Fruit fly (Drosophila melanogaster): Measurements from ENCODE around the gene CG16734.

Gene CG16734

DNA sequence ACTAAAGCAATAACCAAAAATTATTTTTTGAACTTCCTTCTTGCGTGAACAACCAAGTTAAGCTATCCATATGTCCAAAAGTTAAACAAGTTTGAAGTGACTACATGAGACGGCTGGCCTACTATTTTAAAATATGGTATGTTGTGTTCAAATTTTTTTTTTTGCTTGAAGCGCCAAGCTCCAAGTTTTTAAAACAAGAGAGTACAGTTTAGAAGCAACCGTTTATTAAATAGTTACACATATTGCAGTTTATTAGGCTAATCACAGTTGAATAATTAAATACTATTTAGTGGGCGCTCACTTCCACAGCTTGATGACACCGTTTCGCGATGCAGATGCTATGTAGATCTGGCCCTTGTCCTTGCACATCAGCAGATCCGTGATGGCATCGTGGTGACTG, 14.3 kb upstream of the CG16734 start, which contains the start of gene D1:
Gene D1, minus strand, starts transcription at position 101 of the 400 bp plus-strand sequence.
- TF ChIP-seq CG14655 (GFP tag; optimal IDR thresholded peaks at IDR 0.05) (no peak), Snoo (tag; optimal IDR thresholded peaks at IDR 0.05) (no peak), Ets98B (GFP tag; IDR thresholded peaks at IDR 0.05) (no peak), Pif1A (GFP tag; optimal IDR thresholded peaks at IDR 0.05) (no peak), CG13204 (GFP tag; optimal IDR thresholded peaks at IDR 0.05) (no peak), CG8159 (tag; optimal IDR thresholded peaks at IDR 0.05) (no peak), CG34367 (tag; optimal IDR thresholded peaks at IDR 0.05) (no peak), gl (tag; optimal IDR thresholded peaks at IDR 0.05) (no peak), CG15710 (tag; optimal IDR thresholded peaks at IDR 0.05) (no peak), rn (GFP tag; IDR thresholded peaks at IDR 0.05) (no peak), CG8301 (tag; optimal IDR thresholded peaks at IDR 0.05) (no peak), CG17806 (tag; optimal IDR thresholded peaks at IDR 0.05) (no peak), CG32121 (GFP tag; IDR thresholded peaks at IDR 0.05) (no peak), fd96Ca (GFP tag; IDR thresholded peaks at IDR 0.05) (no peak), CG12605 (GFP tag; IDR thresholded peaks at IDR 0.05) (no peak), CG4496 (GFP tag; IDR thresholded peaks at IDR 0.05) (no peak), Pif1B (GFP tag; optimal IDR thresholded peaks at IDR 0.05) (no peak)

DNA sequence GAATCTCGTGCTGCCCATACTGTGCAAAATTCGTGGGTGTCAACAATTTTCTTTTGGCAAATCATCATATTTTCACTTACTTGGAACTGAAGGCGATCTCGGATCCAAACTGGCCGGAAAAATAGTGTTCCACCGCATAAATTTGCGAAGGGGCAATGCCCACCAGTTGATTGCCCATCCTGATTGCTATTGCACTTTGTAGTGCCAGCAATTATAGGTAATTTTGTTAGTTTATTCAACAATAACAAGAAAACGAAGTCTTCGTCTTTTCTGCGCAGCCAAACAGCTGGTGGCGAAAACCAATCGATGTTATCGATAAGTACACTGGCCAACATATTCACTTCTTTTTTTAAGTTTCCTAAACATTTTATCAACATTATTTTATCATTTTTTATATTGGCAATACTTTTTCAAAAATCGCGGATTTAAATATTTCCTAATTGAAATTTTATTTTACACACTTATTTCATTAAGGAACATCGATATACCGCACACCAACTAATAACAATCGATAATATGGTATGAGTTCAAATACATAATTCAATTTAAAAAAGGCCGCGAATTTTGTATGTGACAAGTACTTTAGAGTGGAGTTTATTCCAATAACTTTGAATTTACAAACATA, 9.2 kb upstream of the CG16734 start, which contains the start of gene Vps15:
Gene Vps15, minus strand, starts transcription at position 294 of the 625 bp plus-strand sequence.
- TF ChIP-seq CG14655 (GFP tag; optimal IDR thresholded peaks at IDR 0.05) (peak; percentile 43), gl (tag; optimal IDR thresholded peaks at IDR 0.05) (peak; percentile 24), Pif1A (GFP tag; optimal IDR thresholded peaks at IDR 0.05) (peak; percentile 35), CG32121 (GFP tag; IDR thresholded peaks at IDR 0.05) (peak; percentile 76), CG9948 (tag; optimal IDR thresholded peaks at IDR 0.05) (peak; percentile 55), Pif1B (GFP tag; optimal IDR thresholded peaks at IDR 0.05) (peak; percentile 35), D1 (tag; optimal IDR thresholded peaks at IDR 0.05) (peak; percentile 89), CG4496 (GFP tag; IDR thresholded peaks at IDR 0.05) (peak; percentile 80), CG34367 (tag; optimal IDR thresholded peaks at IDR 0.05) (peak; percentile 33), Snoo (tag; optimal IDR thresholded peaks at IDR 0.05) (peak; percentile 51), CG8301 (tag; optimal IDR thresholded peaks at IDR 0.05) (peak; percentile 57), CG10348 (GFP tag; IDR thresholded peaks at IDR 0.05) (no peak), rn (GFP tag; IDR thresholded peaks at IDR 0.05) (no peak), CG12605 (GFP tag; IDR thresholded peaks at IDR 0.05) (peak; percentile 16; the same call in 1 of the 2 replicates), fd96Ca (GFP tag; IDR thresholded peaks at IDR 0.05) (no peak), CG17806 (tag; optimal IDR thresholded peaks at IDR 0.05) (peak; percentile 69), Ets98B (GFP tag; IDR thresholded peaks at IDR 0.05) (peak; percentile 73), CG13204 (GFP tag; optimal IDR thresholded peaks at IDR 0.05) (no peak), CG8159 (tag; optimal IDR thresholded peaks at IDR 0.05) (peak; percentile 79), CG15710 (tag; optimal IDR thresholded peaks at IDR 0.05) (peak; percentile 65), EcR (GFP tag; optimal IDR thresholded peaks at IDR 0.05) (peak; percentile 48)

DNA sequence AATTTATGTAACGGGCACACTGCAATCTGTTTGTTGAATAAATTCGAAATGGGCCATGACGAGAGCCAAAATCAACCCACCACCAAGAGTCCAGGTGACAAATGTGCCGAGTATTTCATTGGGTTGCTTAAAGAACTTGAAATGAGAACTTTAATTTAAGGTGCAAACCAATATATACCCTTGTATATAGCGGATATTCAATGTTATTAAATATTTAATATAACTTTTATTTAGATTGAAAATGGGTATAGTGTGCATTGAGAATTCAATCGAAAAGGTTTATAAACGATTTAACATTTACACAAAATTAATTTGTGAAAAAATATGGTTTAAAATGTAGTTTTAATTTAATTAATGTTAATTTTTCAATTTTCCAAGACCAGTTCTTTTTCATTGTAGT, 8.5 kb upstream of the CG16734 start, which contains the start of gene CG8420:
Gene CG8420, plus strand, starts transcription at position 284 of the 400 bp plus-strand sequence.
- TF ChIP-seq CG15710 (tag; optimal IDR thresholded peaks at IDR 0.05), result no peak
- TF ChIP-seq CG8301 (tag; optimal IDR thresholded peaks at IDR 0.05), result no peak
- no peak for TF ChIP-seq CG4496 (GFP tag; IDR thresholded peaks at IDR 0.05)
- no peak for TF ChIP-seq EcR (GFP tag; optimal IDR thresholded peaks at IDR 0.05)
- no peak for TF ChIP-seq CG8159 (tag; optimal IDR thresholded peaks at IDR 0.05)
- no peak for TF ChIP-seq CG13204 (GFP tag; optimal IDR thresholded peaks at IDR 0.05)
- no peak for TF ChIP-seq Pif1A (GFP tag; optimal IDR thresholded peaks at IDR 0.05)
- no peak for TF ChIP-seq rn (GFP tag; IDR thresholded peaks at IDR 0.05)

DNA sequence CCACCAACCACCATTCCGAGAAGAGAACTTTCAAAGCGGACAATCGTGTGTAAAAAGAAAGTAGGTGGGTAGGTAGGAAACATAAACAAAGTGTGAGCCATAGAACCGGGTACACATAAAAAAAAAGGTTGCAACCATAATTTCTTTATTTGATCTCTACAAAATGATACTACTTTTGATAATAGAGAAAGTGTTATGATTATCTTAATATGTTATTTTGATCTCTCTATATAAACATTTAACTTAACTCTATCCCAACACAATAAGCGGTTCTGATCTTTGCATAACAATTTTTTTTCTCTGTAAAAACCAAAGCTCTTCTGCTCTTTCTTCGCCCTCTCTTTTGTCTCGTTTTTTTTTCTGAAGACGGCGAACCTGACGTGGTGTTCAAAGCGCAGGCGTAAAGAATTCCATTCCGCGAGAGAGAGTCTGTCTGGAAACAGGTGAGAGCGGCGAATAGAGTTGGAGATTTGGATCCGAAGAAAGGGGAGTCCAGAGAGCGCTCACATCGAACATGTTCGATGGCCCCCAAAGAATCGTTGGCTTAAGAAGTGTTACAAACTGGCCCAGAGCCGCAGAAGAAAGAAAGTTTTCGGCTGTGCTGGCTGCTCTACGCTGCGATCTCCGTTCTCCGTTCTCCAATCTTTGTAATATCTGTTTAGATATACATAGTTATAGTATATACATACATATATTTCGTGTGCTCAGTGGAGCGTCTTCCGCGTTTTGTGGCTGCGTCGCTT, 7.8 kb upstream of the CG16734 start:
- TF ChIP-seq CG34367 (tag; optimal IDR thresholded peaks at IDR 0.05) (peak; percentile 67), CG4496 (GFP tag; IDR thresholded peaks at IDR 0.05) (peak; percentile 68), CG15710 (tag; optimal IDR thresholded peaks at IDR 0.05) (peak; percentile 71), fd96Ca (GFP tag; IDR thresholded peaks at IDR 0.05) (no peak), rn (GFP tag; IDR thresholded peaks at IDR 0.05) (no peak), D1 (tag; optimal IDR thresholded peaks at IDR 0.05) (peak; percentile 94), CG9948 (tag; optimal IDR thresholded peaks at IDR 0.05) (peak; percentile 72), Pif1B (GFP tag; optimal IDR thresholded peaks at IDR 0.05) (peak; percentile 69), CG8159 (tag; optimal IDR thresholded peaks at IDR 0.05) (peak; percentile 80), CG32121 (GFP tag; IDR thresholded peaks at IDR 0.05) (0 out of 2 replicates have a peak, but pooled peaks have one; percentile 31), CG8301 (tag; optimal IDR thresholded peaks at IDR 0.05) (peak; percentile 90), gl (tag; optimal IDR thresholded peaks at IDR 0.05) (peak; percentile 50), CG17806 (tag; optimal IDR thresholded peaks at IDR 0.05) (peak; percentile 81), EcR (GFP tag; optimal IDR thresholded peaks at IDR 0.05) (peak; percentile 36), Snoo (tag; optimal IDR thresholded peaks at IDR 0.05) (peak; percentile 81), CG13204 (GFP tag; optimal IDR thresholded peaks at IDR 0.05) (peak; percentile 29), Ets98B (GFP tag; IDR thresholded peaks at IDR 0.05) (peak; percentile 77), CG10348 (GFP tag; IDR thresholded peaks at IDR 0.05) (no peak), CG12605 (GFP tag; IDR thresholded peaks at IDR 0.05) (peak; percentile 81), Pif1A (GFP tag; optimal IDR thresholded peaks at IDR 0.05) (peak; percentile 87), CG14655 (GFP tag; optimal IDR thresholded peaks at IDR 0.05) (peak; percentile 90)

Measured in whole organism, pupa.